Worm (Caenorhabditis elegans) whole organism, early embryonic: ENCODE measurements around the gene mrps-18B.

ENCODE experiments used
- F13C5.2 ChIP-seq: sonication (generic microtip); optimal IDR thresholded peaks from 2 replicates; lab custom pipeline; 2017; ENCODE audit warnings: mild to moderate bottlenecking, missing genetic modification characterization, inconsistent platforms, missing compliant biosample characterization
- ceh-13 ChIP-seq: fragments of 200-800 bp; sonication (Bioruptor generic); optimal IDR thresholded peaks from 2 replicates; lab custom pipeline; 2018; ENCODE audit warnings: mild to moderate bottlenecking, missing genetic modification characterization, missing compliant biosample characterization

- no peak for TF ChIP-seq F13C5.2
- no peak for TF ChIP-seq ceh-13 (GFP tag; lab: Kevin White, UChicago)
Measured at ce11 chrII:8499021-8499420, 26.5 kb upstream of the mrps-18B start.
